Fruit fly (Drosophila melanogaster): Measurements from ENCODE around the gene CG15646.
A peak's percentile ranks its signal among the peaks of the same experiment; 100 is the strongest.

The CG15646 gene

DNA sequence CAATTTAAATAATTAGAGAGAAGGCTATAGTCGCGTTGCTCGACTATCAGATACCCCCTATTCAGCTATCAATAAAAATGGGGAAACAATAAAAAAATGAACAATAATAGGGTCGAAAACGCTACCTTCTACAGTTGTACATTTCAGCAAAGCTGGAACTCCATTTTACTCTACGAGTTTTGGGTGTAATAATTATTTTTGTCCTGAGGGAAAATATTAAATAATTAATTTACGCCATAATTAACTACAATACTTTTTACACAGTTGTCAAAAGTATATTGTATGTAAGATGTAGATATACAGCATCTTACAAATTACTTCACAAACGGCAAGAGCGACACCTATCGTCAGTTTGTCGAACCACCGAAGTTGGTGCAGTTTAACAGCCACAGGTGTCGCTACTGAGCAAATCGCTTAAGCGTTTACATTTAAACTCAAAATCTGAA, 17.4 kb downstream of the CG15646 start (continued):
- TF ChIP-seq dpn (GFP tag; optimal IDR thresholded peaks at IDR 0.05), result peak; percentile 8 to 36
- no peak for TF ChIP-seq CG3407 (GFP tag; optimal IDR thresholded peaks at IDR 0.05)
- peak; percentile 24; the same call in 1 of the 3 replicates for TF ChIP-seq dysf (GFP tag; IDR thresholded peaks at IDR 0.05)
- TF ChIP-seq Gug (GFP tag; IDR thresholded peaks at IDR 0.05), result no peak
- TF ChIP-seq ranshi (GFP tag; IDR thresholded peaks at IDR 0.05), result 0 out of 2 replicates have a peak, but pooled peaks have one; percentile 22
- TF ChIP-seq Hmr (GFP tag; optimal IDR thresholded peaks at IDR 0.05), result peak; percentile 45
- TF ChIP-seq Fer1 (GFP tag; optimal IDR thresholded peaks at IDR 0.05), result no peak
- TF ChIP-seq run (tag; optimal IDR thresholded peaks at IDR 0.05), result no peak
- TF ChIP-seq HLH3B (GFP tag; IDR thresholded peaks at IDR 0.05), result no peak
- TF ChIP-seq Jarid2 (GFP tag; optimal IDR thresholded peaks at IDR 0.05), result peak; percentile 13
- TF ChIP-seq NfI (GFP tag; optimal IDR thresholded peaks at IDR 0.05), result peak; percentile 51
- no peak for TF ChIP-seq CG8359 (GFP tag; optimal IDR thresholded peaks at IDR 0.05; ENCODE audit: borderline replicate concordance)
- no peak for TF ChIP-seq CG4854 (GFP tag; optimal IDR thresholded peaks at IDR 0.05)
- no peak for TF ChIP-seq bab2 (GFP tag; optimal IDR thresholded peaks at IDR 0.05)
- TF ChIP-seq Rx (GFP tag; IDR thresholded peaks at IDR 0.05), result peak; percentile 37; the same call in 1 of the 2 replicates
- TF ChIP-seq exex (tag; optimal IDR thresholded peaks at IDR 0.05), result no peak
- peak; percentile 13 for TF ChIP-seq Oli (tag; optimal IDR thresholded peaks at IDR 0.05)
- TF ChIP-seq otp (GFP tag; IDR thresholded peaks at IDR 0.05), result 0 out of 3 replicates have a peak, but pooled peaks have one; percentile 35
- no peak for TF ChIP-seq fd3F (GFP tag; optimal IDR thresholded peaks at IDR 0.05)
- no peak for TF ChIP-seq klu (GFP tag; IDR thresholded peaks at IDR 0.05)
- TF ChIP-seq jing (GFP tag; optimal IDR thresholded peaks at IDR 0.05), result no peak
- TF ChIP-seq crp (GFP tag; optimal IDR thresholded peaks at IDR 0.05), result no peak
- TF ChIP-seq danr (GFP tag; IDR thresholded peaks at IDR 0.05), result no peak
- peak; percentile 24 for TF ChIP-seq Dek (tag; optimal IDR thresholded peaks at IDR 0.05)
- no peak for TF ChIP-seq CG16815 (GFP tag; optimal IDR thresholded peaks at IDR 0.05)
- peak; percentile 24 for TF ChIP-seq CG18764 (GFP tag; optimal IDR thresholded peaks at IDR 0.05)
- peak; percentile 1 for TF ChIP-seq zfh2 (GFP tag; optimal IDR thresholded peaks at IDR 0.05)
- TF ChIP-seq amos (GFP tag; IDR thresholded peaks at IDR 0.05; ENCODE audit: partially characterized antibody), result peak; percentile 77
- TF ChIP-seq CG6683 (GFP tag; optimal IDR thresholded peaks at IDR 0.05), result no peak
- TF ChIP-seq CG15696 (tag; optimal IDR thresholded peaks at IDR 0.05), result peak; percentile 56
- TF ChIP-seq Dbx (GFP tag; IDR thresholded peaks at IDR 0.05), result 0 out of 3 replicates have a peak, but pooled peaks have one; percentile 48
- peak; percentile 44 for TF ChIP-seq CoRest (tag; optimal IDR thresholded peaks at IDR 0.05)
- no peak for TF ChIP-seq C15 (GFP tag; IDR thresholded peaks at IDR 0.05)
- no peak for TF ChIP-seq CG2889 (GFP tag; IDR thresholded peaks at IDR 0.05)
- peak; percentile 34 for TF ChIP-seq grau (tag; optimal IDR thresholded peaks at IDR 0.05)
- TF ChIP-seq Doc2 (GFP tag; IDR thresholded peaks at IDR 0.05), result no peak
- peak; percentile 54 for TF ChIP-seq stwl (tag; optimal IDR thresholded peaks at IDR 0.05)
- no peak for TF ChIP-seq nom (GFP tag; optimal IDR thresholded peaks at IDR 0.05)
- peak; percentile 67 for TF ChIP-seq slbo (GFP tag; IDR thresholded peaks at IDR 0.05)
- TF ChIP-seq tin (GFP tag; optimal IDR thresholded peaks at IDR 0.05), result peak; percentile 42
- TF ChIP-seq ap (GFP tag; IDR thresholded peaks at IDR 0.05), result 0 out of 2 replicates have a peak, but pooled peaks have one; percentile 9
- 0 out of 2 replicates have a peak, but pooled peaks have one; percentile 6 for TF ChIP-seq CG7372 (GFP tag; IDR thresholded peaks at IDR 0.05)
- TF ChIP-seq CG4424 (GFP tag; optimal IDR thresholded peaks at IDR 0.05), result peak; percentile 8
- TF ChIP-seq CG9437 (GFP tag; optimal IDR thresholded peaks at IDR 0.05), result no peak
- peak; percentile 19 for TF ChIP-seq gsb-n (tag; optimal IDR thresholded peaks at IDR 0.05)
- TF ChIP-seq CG2712 (tag; optimal IDR thresholded peaks at IDR 0.05), result peak; percentile 35
- TF ChIP-seq knrl (GFP tag; IDR thresholded peaks at IDR 0.05; ENCODE audit: partially characterized antibody), result peak; percentile 68
- TF ChIP-seq MTF-1 (GFP tag; optimal IDR thresholded peaks at IDR 0.05; ENCODE audit: borderline replicate concordance), result no peak
- peak; percentile 50 for TF ChIP-seq CG33213 (GFP tag; optimal IDR thresholded peaks at IDR 0.05)
- TF ChIP-seq Bgb (GFP tag; IDR thresholded peaks at IDR 0.05; ENCODE audit: partially characterized antibody), result peak; percentile 74

Data from whole organism, embryonic.